Fruit fly (Drosophila melanogaster) whole organism, embryonic: ENCODE measurements around the gene Prp18.

Source experiments
- Abd-B ChIP-seq: fragments of 200-800 bp; sonication (Bioruptor generic); optimal IDR thresholded peaks from 2 replicates; lab custom pipeline; 2018; ENCODE audit warnings: missing biosample characterization, mild to moderate bottlenecking, missing genetic modification characterization, moderate library complexity
- Asciz ChIP-seq: fragments of 200-800 bp; sonication (Bioruptor generic); optimal IDR thresholded peaks from 2 replicates; lab custom pipeline; 2017; ENCODE audit warnings: missing biosample characterization, mild to moderate bottlenecking, missing genetic modification characterization, missing genetic modification reagents
- Blimp-1 ChIP-seq: fragments of 200-800 bp; sonication (Bioruptor generic); optimal IDR thresholded peaks from 3 replicates; lab custom pipeline; 2018; ENCODE audit warnings: missing biosample characterization, missing genetic modification characterization, mild to moderate bottlenecking, moderate library complexity, missing genetic modification reagents
- CG10209 ChIP-seq: fragments of 200-800 bp; sonication (Bioruptor generic); optimal IDR thresholded peaks from 3 replicates; lab custom pipeline; 2017; ENCODE audit warnings: missing biosample characterization, mild to moderate bottlenecking, missing genetic modification characterization, missing genetic modification reagents
- CG1024 ChIP-seq: fragments of 200-800 bp; sonication (Bioruptor generic); IDR thresholded peaks from 2 replicates; pipeline ENCODE4 v1.3.6; 2022; ENCODE audit warnings: missing biosample characterization, missing genetic modification characterization
- CG10321 ChIP-seq: fragments of 200-800 bp; sonication (Bioruptor generic); IDR thresholded peaks from 2 replicates; pipeline ENCODE4 v1.3.6; 2022; ENCODE audit warnings: missing biosample characterization, missing genetic modification characterization
- CG12391 ChIP-seq: fragments of 200-800 bp; sonication (Bioruptor generic); optimal IDR thresholded peaks from 3 replicates; lab custom pipeline; 2018; ENCODE audit warnings: missing biosample characterization, mild to moderate bottlenecking, missing genetic modification characterization, moderate library complexity
- CG12942 ChIP-seq: fragments of 200-800 bp; sonication (Bioruptor generic); optimal IDR thresholded peaks from 3 replicates; lab custom pipeline; 2016; ENCODE audit warnings: missing biosample characterization, missing genetic modification characterization
- CG13775 ChIP-seq: fragments of 200-800 bp; sonication (Bioruptor generic); optimal IDR thresholded peaks from 3 replicates; lab custom pipeline; 2017; ENCODE audit warnings: missing biosample characterization, mild to moderate bottlenecking, missing genetic modification characterization
- CG14050 ChIP-seq: fragments of 200-800 bp; sonication (Bioruptor generic); IDR thresholded peaks from 3 replicates; pipeline ENCODE4 v1.3.6; 2022; ENCODE audit warnings: missing biosample characterization, missing genetic modification characterization
- CG17186 ChIP-seq: fragments of 200-800 bp; sonication (Bioruptor generic); optimal IDR thresholded peaks from 3 replicates; lab custom pipeline; 2017; ENCODE audit warnings: missing biosample characterization, missing genetic modification reagents, missing genetic modification characterization
- CG17361 ChIP-seq: fragments of 200-800 bp; sonication (Bioruptor generic); IDR thresholded peaks from 3 replicates; pipeline ENCODE4 v1.3.6; 2022; ENCODE audit warnings: missing biosample characterization, missing genetic modification characterization
- CG17912 ChIP-seq: fragments of 200-800 bp; sonication (Bioruptor generic); optimal IDR thresholded peaks from 2 replicates; lab custom pipeline; 2018; ENCODE audit warnings: missing biosample characterization, mild to moderate bottlenecking, missing genetic modification characterization
- CG2116 ChIP-seq: fragments of 200-800 bp; sonication (Bioruptor generic); optimal IDR thresholded peaks from 3 replicates; lab custom pipeline; 2018; ENCODE audit warnings: missing biosample characterization, mild to moderate bottlenecking, missing genetic modification characterization
- CG2129 ChIP-seq: fragments of 200-800 bp; sonication (Bioruptor generic); IDR thresholded peaks from 2 replicates; pipeline ENCODE4 v1.3.6; 2022; ENCODE audit warnings: missing biosample characterization, missing genetic modification characterization; ENCODE audit not compliant: partially characterized antibody
- CG30403 ChIP-seq: fragments of 200-800 bp; sonication (Bioruptor generic); optimal IDR thresholded peaks from 3 replicates; lab custom pipeline; 2016; ENCODE audit warnings: missing biosample characterization, missing genetic modification characterization
- CG31441 ChIP-seq: fragments of 200-800 bp; sonication (Bioruptor generic); IDR thresholded peaks from 2 replicates; pipeline ENCODE4 v1.3.6; 2022; ENCODE audit warnings: missing biosample characterization, missing genetic modification characterization
- CG32772 ChIP-seq: fragments of 200-800 bp; sonication (Bioruptor generic); IDR thresholded peaks from 2 replicates; pipeline ENCODE4 v1.3.6; 2022; ENCODE audit warnings: missing biosample characterization, missing genetic modification characterization
- CG33213 ChIP-seq: fragments of 200-800 bp; sonication (Bioruptor generic); optimal IDR thresholded peaks from 3 replicates; lab custom pipeline; 2016; ENCODE audit warnings: missing biosample characterization, missing genetic modification characterization
- CG42726 ChIP-seq: fragments of 200-800 bp; sonication (Bioruptor generic); IDR thresholded peaks from 2 replicates; pipeline ENCODE4 v1.3.6; 2022; ENCODE audit warnings: missing biosample characterization, missing genetic modification characterization; ENCODE audit not compliant: partially characterized antibody
- CG6683 ChIP-seq: fragments of 200-800 bp; sonication (Bioruptor generic); optimal IDR thresholded peaks from 2 replicates; lab custom pipeline; 2017; ENCODE audit warnings: missing biosample characterization, mild to moderate bottlenecking, missing genetic modification characterization, missing genetic modification reagents
- CG7745 ChIP-seq: fragments of 200-800 bp; sonication (Bioruptor generic); optimal IDR thresholded peaks from 2 replicates; lab custom pipeline; 2018; ENCODE audit warnings: missing biosample characterization, mild to moderate bottlenecking, missing genetic modification characterization, moderate library complexity
- CG8478 ChIP-seq: fragments of >200 bp; optimal IDR thresholded peaks from 2 replicates; lab custom pipeline; 2018
- CTCF ChIP-seq: fragments of 200-800 bp; sonication (Bioruptor generic); optimal IDR thresholded peaks from 2 replicates; lab custom pipeline; 2017; ENCODE audit warnings: missing biosample characterization, mild to moderate bottlenecking, missing genetic modification characterization, moderate library complexity
- Chrac-16 ChIP-seq: fragments of 200-800 bp; sonication (Bioruptor generic); optimal IDR thresholded peaks from 3 replicates; lab custom pipeline; 2016; ENCODE audit warnings: missing biosample characterization, missing genetic modification characterization
- Deaf1 ChIP-seq: fragments of 200-800 bp; optimal IDR thresholded peaks from 3 replicates; lab custom pipeline; 2019; ENCODE audit warnings: missing biosample characterization, mild to moderate bottlenecking, missing genetic modification characterization, moderate library complexity
- Doc3 ChIP-seq: fragments of 200-800 bp; sonication (Bioruptor generic); IDR thresholded peaks from 3 replicates; pipeline ENCODE4 v1.3.6; 2022; ENCODE audit warnings: missing biosample characterization, missing genetic modification characterization; ENCODE audit not compliant: partially characterized antibody
- Hmx ChIP-seq: fragments of 200-800 bp; sonication (Bioruptor generic); optimal IDR thresholded peaks from 2 replicates; lab custom pipeline; 2016; ENCODE audit warnings: missing biosample characterization, missing genetic modification characterization
- Kr ChIP-seq: fragments of 200-800 bp; sonication (Bioruptor generic); optimal IDR thresholded peaks from 2 replicates; lab custom pipeline; 2017; ENCODE audit warnings: missing biosample characterization, mild to moderate bottlenecking, missing genetic modification characterization
- Lim3 ChIP-seq: fragments of 200-800 bp; sonication (Bioruptor generic); IDR thresholded peaks from 2 replicates; pipeline ENCODE4 v1.3.6; 2022; ENCODE audit warnings: missing biosample characterization, missing genetic modification characterization
- MESR4 ChIP-seq: fragments of 200-800 bp; sonication (Bioruptor generic); optimal IDR thresholded peaks from 2 replicates; lab custom pipeline; 2018; ENCODE audit warnings: missing biosample characterization, mild to moderate bottlenecking, missing genetic modification characterization, moderate library complexity
- Spps ChIP-seq: fragments of 200-800 bp; sonication (Bioruptor generic); optimal IDR thresholded peaks from 2 replicates; lab custom pipeline; 2018; ENCODE audit warnings: missing biosample characterization, mild to moderate bottlenecking, missing genetic modification characterization
- Sry-β ChIP-seq: fragments of 200-800 bp; sonication (Bioruptor generic); optimal IDR thresholded peaks from 2 replicates; lab custom pipeline; 2018; ENCODE audit warnings: missing biosample characterization, mild to moderate bottlenecking, missing genetic modification characterization, moderate library complexity
- bigmax ChIP-seq: fragments of 200-800 bp; sonication (Bioruptor generic); optimal IDR thresholded peaks from 2 replicates; lab custom pipeline; 2018; ENCODE audit warnings: missing biosample characterization, mild to moderate bottlenecking, missing genetic modification characterization
- da ChIP-seq: fragments of 200-800 bp; sonication (Bioruptor generic); optimal IDR thresholded peaks from 2 replicates; lab custom pipeline; 2016; ENCODE audit warnings: missing biosample characterization, missing genetic modification characterization
- dm ChIP-seq: fragments of 200-800 bp; sonication (Bioruptor generic); optimal IDR thresholded peaks from 3 replicates; lab custom pipeline; 2016; ENCODE audit warnings: missing biosample characterization, missing genetic modification characterization
- dpn ChIP-seq, 2 experiments: fragments of 200-800 bp; sonication (Bioruptor generic); optimal IDR thresholded peaks; 3 replicates each; lab custom pipeline; 2016; ENCODE audit warnings: missing biosample characterization in 2 of 2, missing genetic modification characterization in 2 of 2
- fru ChIP-seq: fragments of >200 bp; optimal IDR thresholded peaks from 2 replicates; lab custom pipeline; 2017
- grau ChIP-seq: fragments of 200-800 bp; optimal IDR thresholded peaks from 3 replicates; lab custom pipeline; 2019; ENCODE audit warnings: missing biosample characterization, mild to moderate bottlenecking, missing genetic modification characterization, moderate library complexity
- hb ChIP-seq: fragments of 200-800 bp; sonication (Bioruptor generic); IDR thresholded peaks from 3 replicates; pipeline ENCODE4 v1.3.6; 2022; ENCODE audit warnings: missing biosample characterization, missing genetic modification characterization; ENCODE audit not compliant: partially characterized antibody
- her ChIP-seq: fragments of 200-800 bp; sonication (Bioruptor generic); optimal IDR thresholded peaks from 2 replicates; lab custom pipeline; 2016; ENCODE audit warnings: missing biosample characterization, missing genetic modification characterization
- ken ChIP-seq: fragments of 200-800 bp; sonication (Bioruptor generic); IDR thresholded peaks from 3 replicates; pipeline ENCODE4 v1.3.6; 2022; ENCODE audit warnings: missing biosample characterization, missing genetic modification characterization
- lilli ChIP-seq: fragments of 200-800 bp; sonication (Bioruptor generic); optimal IDR thresholded peaks from 3 replicates; lab custom pipeline; 2016; ENCODE audit warnings: missing biosample characterization, missing genetic modification characterization
- mirr ChIP-seq: fragments of 200-800 bp; sonication (Bioruptor generic); optimal IDR thresholded peaks from 3 replicates; lab custom pipeline; 2018; ENCODE audit warnings: missing biosample characterization, mild to moderate bottlenecking, missing genetic modification characterization
- pho ChIP-seq: fragments of 200-800 bp; sonication (Bioruptor generic); optimal IDR thresholded peaks from 2 replicates; lab custom pipeline; 2016; ENCODE audit warnings: missing biosample characterization, missing genetic modification characterization
- run ChIP-seq: fragments of 200-800 bp; sonication (Bioruptor generic); optimal IDR thresholded peaks from 3 replicates; lab custom pipeline; 2018; ENCODE audit warnings: missing biosample characterization, mild to moderate bottlenecking, missing genetic modification characterization
- ssp ChIP-seq: fragments of 200-800 bp; sonication (Bioruptor generic); IDR thresholded peaks from 2 replicates; pipeline ENCODE4 v1.3.6; 2022; ENCODE audit warnings: missing biosample characterization, missing genetic modification characterization
- trem ChIP-seq: fragments of 200-800 bp; optimal IDR thresholded peaks from 3 replicates; lab custom pipeline; 2019; ENCODE audit warnings: missing biosample characterization, mild to moderate bottlenecking, missing genetic modification characterization, moderate library complexity
- trh ChIP-seq: fragments of 200-800 bp; sonication (Bioruptor generic); optimal IDR thresholded peaks from 2 replicates; lab custom pipeline; 2016; ENCODE audit warnings: missing biosample characterization, missing genetic modification characterization

Gene Prp18

dm6 chr3R:18997388-18998287 is 33.4 kb downstream of the Prp18 start:
- TF ChIP-seq CG10209 (GFP tag; lab: Kevin White, UChicago) (peak; percentile 91), CG6683 (GFP tag; lab: Kevin White, UChicago) (peak; percentile 17), CG7745 (tag; lab: Kevin White, UChicago) (peak; percentile 93), MESR4 (peak; percentile 39), da (peak; percentile 45), CG8478 (no peak), ssp (GFP tag; lab: Robert Waterston, UW) (no peak), run (tag; lab: Kevin White, UChicago) (peak; percentile 64), CG13775 (GFP tag; lab: Kevin White, UChicago) (peak; percentile 65), ken (GFP tag; lab: Robert Waterston, UW) (peak; percentile 54; the same call in 2 of the 3 replicates), CG33213 (peak; percentile 6), Blimp-1 (peak; percentile 64), her (peak; percentile 10), CG12391 (peak; percentile 71), dm (GFP tag; lab: Kevin White, UChicago) (no peak), CG30403 (GFP tag; lab: Kevin White, UChicago) (no peak), CTCF (GFP tag; lab: Kevin White, UChicago) (peak; percentile 45), Kr (GFP tag; lab: Kevin White, UChicago) (peak; percentile 95), CG12942 (peak; percentile 48), Spps (tag; lab: Kevin White, UChicago) (peak; percentile 57), Asciz (GFP tag; lab: Kevin White, UChicago) (peak; percentile 89), Chrac-16 (GFP tag; lab: Kevin White, UChicago) (no peak), grau (peak; percentile 39), mirr (GFP tag; lab: Kevin White, UChicago) (no peak), CG2116 (GFP tag; lab: Kevin White, UChicago) (peak; percentile 76), bigmax (GFP tag; lab: Kevin White, UChicago) (no peak), lilli (GFP tag; lab: Kevin White, UChicago) (peak; percentile 1), Deaf1 (tag; lab: Kevin White, UChicago) (peak; percentile 0), CG14050 (no peak; the same call in 2 of the 3 replicates), fru (lab: Kevin White, UChicago) (no peak), trh (no peak), CG17361 (GFP tag; lab: Robert Waterston, UW) (peak; percentile 48; the same call in 2 of the 3 replicates), CG17186 (peak; percentile 56), Doc3 (GFP tag; lab: Robert Waterston, UW) (no peak), CG10321 (peak; percentile 45; the same call in 1 of the 2 replicates), CG32772 (GFP tag; lab: Robert Waterston, UW) (no peak), Sry-β (peak; percentile 53), Hmx (GFP tag; lab: Kevin White, UChicago) (no peak), hb (no peak), Abd-B (GFP tag; lab: Kevin White, UChicago) (peak; percentile 12), pho (GFP tag; lab: Kevin White, UChicago) (no peak), trem (tag; lab: Kevin White, UChicago) (peak; percentile 52), CG31441 (peak; percentile 74), CG17912 (GFP tag; lab: Kevin White, UChicago) (peak; percentile 82), CG2129 (GFP tag; lab: Robert Waterston, UW) (no peak), Lim3 (no peak), CG1024 (peak; percentile 55; the same call in 1 of the 2 replicates), CG42726 (GFP tag; lab: Robert Waterston, UW) (no peak), dpn (GFP tag; optimal IDR thresholded peaks at IDR 0.05; lab: Kevin White, UChicago) (peak in 1 of 2 experiments; percentile 21)
